Fruit fly (Drosophila melanogaster): Measurements from ENCODE around the gene Nup35.

Gene Nup35

DNA sequence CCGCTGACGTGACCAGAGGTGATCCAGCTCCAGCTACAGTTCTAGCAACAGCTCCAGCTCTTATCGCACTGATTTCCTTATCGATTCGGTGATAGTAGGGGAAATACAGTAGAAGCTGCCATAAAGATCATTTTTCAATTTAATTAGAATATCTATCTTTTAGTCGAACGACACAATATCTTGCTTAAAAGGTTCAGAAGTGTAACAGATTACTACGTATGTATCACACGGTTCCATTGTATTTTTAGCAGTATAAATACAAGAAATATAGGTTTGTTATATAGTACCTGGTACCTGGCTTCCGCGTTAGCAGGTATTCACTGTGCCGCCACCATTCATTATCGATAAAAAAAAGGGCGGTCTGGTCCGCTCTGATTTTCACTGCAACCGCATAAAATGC is 3.1 kb upstream of the Nup35 start (continued):
- no peak for TF ChIP-seq CG3726 (GFP tag; IDR thresholded peaks at IDR 0.05)
- no peak for TF ChIP-seq pfk (GFP tag; optimal IDR thresholded peaks at IDR 0.05)
- peak; percentile 59 for TF ChIP-seq Atf3 (GFP tag; optimal IDR thresholded peaks at IDR 0.05)
- TF ChIP-seq twi (tag; optimal IDR thresholded peaks at IDR 0.05): peak; percentile 60
- no peak for TF ChIP-seq sna (GFP tag; IDR thresholded peaks at IDR 0.05; ENCODE audit: partially characterized antibody)
- no peak for TF ChIP-seq Tbp (GFP tag; optimal IDR thresholded peaks at IDR 0.05)
- TF ChIP-seq tio (GFP tag; optimal IDR thresholded peaks at IDR 0.05): peak; percentile 58
- peak; percentile 60 for TF ChIP-seq CG10147 (GFP tag; optimal IDR thresholded peaks at IDR 0.05)
- peak; percentile 55; the same call in 1 of the 2 replicates for TF ChIP-seq esg (GFP tag; conservative IDR thresholded peaks at IDR 0.05)
- peak; percentile 48 for TF ChIP-seq CG4730 (GFP tag; IDR thresholded peaks at IDR 0.05)
- TF ChIP-seq CG3281 (GFP tag; optimal IDR thresholded peaks at IDR 0.05): peak; percentile 82
- TF ChIP-seq CG17359 (tag; optimal IDR thresholded peaks at IDR 0.05): peak; percentile 90
- TF ChIP-seq CG14710 (tag; optimal IDR thresholded peaks at IDR 0.05): peak; percentile 66
- TF ChIP-seq Hr39 (optimal IDR thresholded peaks at IDR 0.05): no peak
- peak in 1 of 2 experiments; percentile 25 for TF ChIP-seq Eip74EF (GFP tag; optimal IDR thresholded peaks at IDR 0.05)
- no peak for TF ChIP-seq Opbp (GFP tag; IDR thresholded peaks at IDR 0.05; ENCODE audit: partially characterized antibody)
- no peak for TF ChIP-seq Dad (GFP tag; optimal IDR thresholded peaks at IDR 0.05)
- TF ChIP-seq CG16863 (GFP tag; optimal IDR thresholded peaks at IDR 0.05): peak; percentile 75
- peak; percentile 90 for TF ChIP-seq Fer1 (GFP tag; optimal IDR thresholded peaks at IDR 0.05)
- peak; percentile 75 for TF ChIP-seq CG7556 (GFP tag; optimal IDR thresholded peaks at IDR 0.05)
- no peak for TF ChIP-seq C15 (GFP tag; IDR thresholded peaks at IDR 0.05)
- no peak for TF ChIP-seq pan (optimal IDR thresholded peaks at IDR 0.05)
- TF ChIP-seq pan (GFP tag; optimal IDR thresholded peaks at IDR 0.05 in 1 of 2, IDR thresholded peaks at IDR 0.05 in 1 of 2): peak in 1 of 2 experiments; percentile 84
- TF ChIP-seq eyg (GFP tag; optimal IDR thresholded peaks at IDR 0.05): peak; percentile 12
- TF ChIP-seq sd (tag; optimal IDR thresholded peaks at IDR 0.05): no peak
- peak; percentile 90 for TF ChIP-seq CG15269 (tag; optimal IDR thresholded peaks at IDR 0.05)
- no peak for TF ChIP-seq vnd (GFP tag; IDR thresholded peaks at IDR 0.05; ENCODE audit: partially characterized antibody)
- peak; percentile 71 for TF ChIP-seq CG15011 (GFP tag; optimal IDR thresholded peaks at IDR 0.05)
- peak; percentile 72 for TF ChIP-seq Ada2b (GFP tag; IDR thresholded peaks at IDR 0.05)
- peak; percentile 43; the same call in 1 of the 2 replicates for TF ChIP-seq ap (GFP tag; IDR thresholded peaks at IDR 0.05)
- no peak for TF ChIP-seq ro (GFP tag; IDR thresholded peaks at IDR 0.05)
- peak; percentile 70 for TF ChIP-seq gsb-n (tag; optimal IDR thresholded peaks at IDR 0.05)
- no peak for TF ChIP-seq knrl (GFP tag; IDR thresholded peaks at IDR 0.05; ENCODE audit: partially characterized antibody)
- TF ChIP-seq mld (GFP tag; IDR thresholded peaks at IDR 0.05; ENCODE audit: partially characterized antibody): no peak
- TF ChIP-seq disco-r (GFP tag; optimal IDR thresholded peaks at IDR 0.05): peak; percentile 58
- TF ChIP-seq MTF-1 (GFP tag; optimal IDR thresholded peaks at IDR 0.05; ENCODE audit: borderline replicate concordance): peak; percentile 76
- peak; percentile 87 for TF ChIP-seq row (GFP tag; IDR thresholded peaks at IDR 0.05)
- peak; percentile 50 for TF ChIP-seq CG10431 (GFP tag; optimal IDR thresholded peaks at IDR 0.05)
- TF ChIP-seq CG6654 (GFP tag; optimal IDR thresholded peaks at IDR 0.05): peak; percentile 52
- peak; percentile 62 for TF ChIP-seq CG12942 (GFP tag; optimal IDR thresholded peaks at IDR 0.05)
- peak; percentile 79 for TF ChIP-seq CG4424 (GFP tag; optimal IDR thresholded peaks at IDR 0.05)
- peak; percentile 64 for TF ChIP-seq CG11723 (GFP tag; optimal IDR thresholded peaks at IDR 0.05)
- TF ChIP-seq CG8944 (GFP tag; optimal IDR thresholded peaks at IDR 0.05): peak; percentile 61
- peak; percentile 79 for TF ChIP-seq zfh1 (GFP tag; IDR thresholded peaks at IDR 0.05)
- peak; percentile 64; the same call in 2 of the 3 replicates for TF ChIP-seq Dbx (GFP tag; IDR thresholded peaks at IDR 0.05)
- TF ChIP-seq CG17829 (tag; optimal IDR thresholded peaks at IDR 0.05): peak; percentile 87
- no peak for TF ChIP-seq CG6791 (GFP tag; IDR thresholded peaks at IDR 0.05; ENCODE audit: partially characterized antibody)
- peak; percentile 44 for TF ChIP-seq Spps (tag; optimal IDR thresholded peaks at IDR 0.05)
- TF ChIP-seq Ets65A (GFP tag): peak; percentile 28
- no peak for TF ChIP-seq da (GFP tag; optimal IDR thresholded peaks at IDR 0.05)
- no peak for TF ChIP-seq luna (GFP tag; optimal IDR thresholded peaks at IDR 0.05)

Data from whole organism, embryonic.